Worm (Caenorhabditis elegans) whole organism, L2 larva: ENCODE data around the gene BE10.1.
A peak's percentile ranks its signal among the peaks of the same experiment; 100 is the strongest.

Experiments used
- R02D3.7 ChIP-seq: fragments of 150-350 bp; optimal IDR thresholded peaks from 2 replicates; lab custom pipeline; 2014; ENCODE audit warnings: missing biosample characterization, missing genetic modification characterization
- ama-1 ChIP-seq: fragments of 150-350 bp; optimal IDR thresholded peaks from 2 replicates; lab custom pipeline; 2018; ENCODE audit warnings: inconsistent platforms
- blmp-1 ChIP-seq: sonication (generic microtip); optimal IDR thresholded peaks from 2 replicates; lab custom pipeline; 2017; ENCODE audit warnings: missing genetic modification characterization, mild to moderate bottlenecking, missing compliant biosample characterization, antibody characterized with exemption, moderate library complexity; ENCODE audit not compliant: insufficient read depth
- elt-1 ChIP-seq: fragments of 150-350 bp; optimal IDR thresholded peaks from 2 replicates; lab custom pipeline; 2014; ENCODE audit warnings: missing biosample characterization, missing genetic modification characterization
- fos-1 ChIP-seq: fragments of 150-350 bp; optimal IDR thresholded peaks from 2 replicates; lab custom pipeline; 2014; ENCODE audit warnings: missing biosample characterization, missing genetic modification characterization
- nhr-21 ChIP-seq: fragments of 150-350 bp; optimal IDR thresholded peaks from 2 replicates; lab custom pipeline; 2014; ENCODE audit warnings: missing biosample characterization, missing genetic modification characterization
- skn-1 ChIP-seq: sonication (generic microtip); optimal IDR thresholded peaks from 2 replicates; lab custom pipeline; 2017; ENCODE audit warnings: missing biosample characterization, missing genetic modification characterization
- unc-39 ChIP-seq: fragments of 150-350 bp; optimal IDR thresholded peaks from 2 replicates; lab custom pipeline; 2014; ENCODE audit warnings: missing biosample characterization, missing genetic modification characterization
- unc-62 ChIP-seq: fragments of 150-350 bp; optimal IDR thresholded peaks from 2 replicates; lab custom pipeline; 2014; ENCODE audit warnings: missing biosample characterization, missing genetic modification reagents, missing genetic modification characterization

DNA sequence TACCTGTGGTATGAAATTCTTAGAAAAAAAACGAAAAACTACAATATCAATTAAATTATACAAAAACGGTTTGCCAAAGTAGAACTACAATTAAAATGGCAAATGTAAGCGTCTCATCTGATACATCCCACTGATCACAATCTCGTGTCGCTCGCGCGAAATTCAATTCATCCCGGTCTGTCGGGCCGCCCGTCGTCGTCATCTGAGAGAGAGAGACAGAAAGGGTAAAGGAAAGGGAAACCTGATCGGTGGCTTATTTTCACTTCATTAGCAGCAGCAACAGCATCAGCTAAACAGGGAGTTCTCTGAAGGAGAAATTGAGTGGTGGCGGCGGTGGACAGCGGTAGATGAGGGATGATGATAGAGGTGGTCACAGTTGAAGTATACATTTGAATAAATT is 11.2 kb upstream of the BE10.1 start:
- no peak for TF ChIP-seq unc-62 (GFP tag; lab: Kevin White, UChicago)
- TF ChIP-seq ama-1 (lab: Kevin White, UChicago): no peak
- TF ChIP-seq R02D3.7: no peak
- TF ChIP-seq nhr-21: no peak
- no peak for TF ChIP-seq elt-1 (tag; lab: Kevin White, UChicago)
- TF ChIP-seq fos-1: peak; percentile 47
- TF ChIP-seq unc-39 (tag; lab: Kevin White, UChicago): no peak
- TF ChIP-seq skn-1: no peak
- peak; percentile 93 for TF ChIP-seq blmp-1
